Worm (Caenorhabditis elegans) whole organism, late embryonic: ENCODE data around the gene C45G9.2.

Experiments used
- dmd-4 ChIP-seq: sonication (generic microtip); optimal IDR thresholded peaks from 2 replicates; lab custom pipeline; 2016; ENCODE audit warnings: borderline replicate concordance, missing genetic modification characterization, missing compliant biosample characterization
- lin-11 ChIP-seq: fragments of 200-800 bp; sonication (Bioruptor generic); optimal IDR thresholded peaks from 2 replicates; lab custom pipeline; 2018; ENCODE audit warnings: mild to moderate bottlenecking, missing genetic modification characterization, missing compliant biosample characterization
- pqm-1 ChIP-seq: sonication (generic microtip); optimal IDR thresholded peaks from 2 replicates; lab custom pipeline; 2016; ENCODE audit warnings: missing genetic modification characterization, missing compliant biosample characterization

DNA sequence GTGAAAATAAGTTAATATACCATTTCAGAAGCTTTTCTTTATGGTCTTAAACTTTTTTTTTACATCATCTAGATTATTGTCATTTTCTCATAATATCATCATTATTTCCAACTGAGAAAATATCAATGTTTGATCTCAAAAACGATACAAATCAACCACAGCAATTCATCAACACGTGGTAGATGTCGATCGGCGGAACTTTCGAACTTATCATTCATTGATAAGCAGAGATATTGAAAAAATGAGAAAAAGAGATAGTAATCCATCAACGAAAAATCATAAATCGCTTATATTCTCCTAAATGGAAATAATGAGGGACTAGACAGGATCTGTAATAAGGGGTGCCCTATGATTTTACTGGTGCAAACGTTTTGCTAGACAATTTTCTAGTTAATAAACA lies 27.9 kb downstream of the C45G9.2 start:
- TF ChIP-seq pqm-1, result no peak
- no peak for TF ChIP-seq lin-11 (tag; lab: Kevin White, UChicago)
- TF ChIP-seq dmd-4 (tag; lab: Kevin White, UChicago), result no peak
